Worm (Caenorhabditis elegans): ENCODE results near the gene F08D12.7.

F08D12.7 gene

DNA sequence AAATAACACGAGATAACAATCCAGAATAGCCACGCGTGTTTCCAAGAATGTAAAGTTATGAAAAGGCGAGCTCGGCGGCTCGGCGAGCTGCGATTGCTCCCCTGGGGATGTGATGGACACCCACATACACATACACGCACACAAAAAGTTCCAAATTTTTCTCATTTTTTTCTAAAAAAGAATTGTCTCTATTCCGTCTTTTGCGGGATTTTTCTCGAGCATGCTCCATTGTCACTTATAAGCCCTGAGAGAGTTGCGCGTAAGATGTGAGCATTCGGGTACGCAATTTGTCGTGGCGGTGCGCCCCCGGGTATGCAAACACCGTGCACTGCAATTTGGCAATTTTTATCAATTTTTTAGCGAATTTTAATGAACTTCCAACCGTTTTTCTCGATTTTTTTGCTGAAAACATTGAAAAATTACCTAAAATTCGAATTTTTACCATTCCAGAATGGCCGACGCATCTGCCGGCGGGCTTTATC is 18.2 kb upstream of the F08D12.7 start, which contains the start of the genes F08D12.12 and srpa-72 (continued):
- TF ChIP-seq nhr-10 (tag; optimal IDR thresholded peaks at IDR 0.05) (no peak), daf-8 (GFP tag; IDR thresholded peaks at IDR 0.05) (no peak), Y75B8A.6 (GFP tag; IDR thresholded peaks at IDR 0.05) (no peak), mxl-2 (GFP tag; conservative IDR thresholded peaks at IDR 0.05) (no peak), nhr-11 (tag; optimal IDR thresholded peaks at IDR 0.05) (no peak), Y48G9A.11 (GFP tag; IDR thresholded peaks at IDR 0.05) (no peak), hlh-30 (tag; optimal IDR thresholded peaks at IDR 0.05; ENCODE audit: insufficient read depth) (no peak), ztf-11 (tag; optimal IDR thresholded peaks at IDR 0.05) (no peak), zfp-3 (GFP tag; conservative IDR thresholded peaks at IDR 0.05) (no peak), spr-3 (GFP tag; optimal IDR thresholded peaks at IDR 0.05) (no peak), ztf-7 (tag; optimal IDR thresholded peaks at IDR 0.05) (no peak), rbr-2 (tag; optimal IDR thresholded peaks at IDR 0.05) (peak; percentile 21), F49E8.2 (tag; optimal IDR thresholded peaks at IDR 0.05; ENCODE audit: borderline replicate concordance) (no peak), cey-2 (tag; optimal IDR thresholded peaks at IDR 0.05; ENCODE audit: borderline replicate concordance, insufficient read depth) (no peak), hlh-11 (tag; optimal IDR thresholded peaks at IDR 0.05) (peak; percentile 28), mxl-3 (GFP tag; optimal IDR thresholded peaks at IDR 0.05) (no peak), ceh-20 (GFP tag; IDR thresholded peaks at IDR 0.05) (0 out of 2 replicates have a peak, but pooled peaks have one; percentile 9), pha-4 (GFP tag; IDR thresholded peaks at IDR 0.05) (no peak), pha-4 (tag; optimal IDR thresholded peaks at IDR 0.05) (no peak), F44E2.7 (GFP tag; IDR thresholded peaks at IDR 0.05) (no peak), hmg-1.1 (GFP tag; IDR thresholded peaks at IDR 0.05) (peak; percentile 59)

DNA sequence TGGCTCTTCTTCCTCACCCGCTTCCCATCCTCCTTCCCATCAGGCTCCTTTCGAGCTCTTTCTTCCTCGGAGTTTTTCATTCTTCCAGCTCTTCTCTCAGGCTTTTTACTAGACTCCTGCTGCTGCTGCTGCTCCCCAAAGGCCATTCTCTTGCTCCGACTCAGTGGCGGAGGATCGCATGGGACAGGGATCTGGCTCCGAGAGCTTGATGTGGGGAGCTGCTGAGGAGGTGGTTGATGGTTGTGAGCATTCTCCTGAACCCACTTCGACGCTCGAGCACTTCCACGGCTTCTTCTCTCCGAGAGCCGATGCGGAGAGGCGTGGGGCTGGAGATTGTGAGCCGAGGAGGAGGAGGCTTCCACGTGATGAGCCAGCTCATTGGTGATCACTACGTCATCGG is 16.9 kb upstream of the F08D12.7 start:
- TF ChIP-seq set-16 (GFP tag; IDR thresholded peaks at IDR 0.05) (peak; percentile 92), ctbp-1 (GFP tag; IDR thresholded peaks at IDR 0.05) (no peak), unc-62 (GFP tag; optimal IDR thresholded peaks at IDR 0.05 in 1 of 2) (peak in 1 of 2 experiments; percentile 14), unc-62 (tag; optimal IDR thresholded peaks at IDR 0.05) (no peak), aha-1 (tag) (peak; percentile 37), zfp-3 (GFP tag; conservative IDR thresholded peaks at IDR 0.05) (no peak), nhr-102 (tag; optimal IDR thresholded peaks at IDR 0.05) (no peak), nhr-41 (GFP tag; IDR thresholded peaks at IDR 0.05) (no peak)

DNA sequence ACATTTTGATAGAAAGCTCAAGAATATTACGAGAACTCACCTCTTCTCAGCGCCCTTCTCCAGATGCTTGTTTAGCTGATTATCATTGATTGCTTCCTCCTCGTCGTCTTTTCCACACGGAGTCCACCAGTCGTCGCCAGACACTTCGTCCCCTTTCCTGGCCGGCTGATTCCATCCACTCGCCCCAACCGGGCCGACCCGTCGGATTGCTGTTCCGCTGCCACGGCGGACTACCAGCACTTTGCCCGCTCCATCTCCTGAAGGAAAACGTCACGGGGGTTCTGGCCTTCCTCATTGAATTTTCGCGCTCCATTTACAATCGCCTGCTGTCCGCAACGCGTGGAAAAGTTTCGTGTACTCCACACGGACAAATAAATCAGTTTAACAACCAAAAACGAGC is 14.5 kb upstream of the F08D12.7 start:
- no peak for TF ChIP-seq mxl-2 (GFP tag; conservative IDR thresholded peaks at IDR 0.05)
- peak; percentile 86 for TF ChIP-seq set-16 (GFP tag; IDR thresholded peaks at IDR 0.05)

DNA sequence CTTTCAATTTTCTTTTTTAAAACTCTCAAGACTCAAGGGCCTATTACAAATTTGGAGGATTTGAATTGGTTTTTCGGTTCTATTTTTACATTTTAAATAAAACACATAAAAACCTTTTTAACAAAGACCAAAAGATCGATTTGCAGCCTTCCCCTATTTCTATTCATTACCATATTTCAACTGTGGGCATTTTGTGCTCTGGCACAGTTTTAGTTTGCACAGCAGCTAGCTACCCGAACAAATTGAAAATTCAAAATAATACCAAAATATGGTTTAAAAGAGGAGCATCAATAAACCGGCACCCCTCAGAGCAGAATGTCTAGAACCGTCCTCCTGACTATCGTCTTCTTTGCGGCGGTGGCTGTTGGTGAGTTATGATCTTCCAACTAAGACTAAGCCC is 12.4 kb upstream of the F08D12.7 start, which contains the start of gene F08D12.2:
TSS of gene F08D12.2 (plus strand) at position 301 of the 400 bp plus-strand sequence.
- TF ChIP-seq lin-38 (GFP tag; IDR thresholded peaks at IDR 0.05) (no peak), ZK337.2 (GFP tag; IDR thresholded peaks at IDR 0.05) (no peak), hmg-1.1 (GFP tag; IDR thresholded peaks at IDR 0.05) (no peak), snpc-4 (tag; optimal IDR thresholded peaks at IDR 0.05) (no peak), zip-11 (GFP tag; IDR thresholded peaks at IDR 0.05) (no peak), lir-3 (tag; optimal IDR thresholded peaks at IDR 0.05) (no peak), pqm-1 (tag; optimal IDR thresholded peaks at IDR 0.05) (no peak)

DNA sequence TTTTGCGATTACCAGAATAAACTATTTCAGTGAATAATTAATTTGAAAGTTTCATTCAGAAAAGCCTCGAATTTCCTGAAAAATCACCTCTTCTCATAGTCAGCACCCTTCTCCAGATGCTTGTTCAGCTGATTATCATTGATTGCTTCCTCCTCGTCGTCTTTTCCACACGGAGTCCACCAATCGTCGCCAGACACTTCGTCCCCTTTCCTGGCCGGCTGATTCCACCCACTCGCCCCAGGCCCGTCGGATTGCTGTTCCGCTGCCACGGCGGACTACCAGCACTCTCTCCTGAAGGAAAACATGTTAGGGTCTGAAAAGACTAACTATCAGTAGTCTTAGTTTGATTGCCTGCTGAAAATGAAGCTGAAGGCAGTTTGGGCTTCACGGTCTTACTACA is 11.9 kb upstream of the F08D12.7 start:
- TF ChIP-seq dve-1 (tag; optimal IDR thresholded peaks at IDR 0.05; ENCODE audit: insufficient read depth) = no peak
- TF ChIP-seq unc-62 (GFP tag; optimal IDR thresholded peaks at IDR 0.05 in 1 of 2) = peak in 1 of 2 experiments; percentile 56
- TF ChIP-seq unc-62 (tag; optimal IDR thresholded peaks at IDR 0.05) = no peak
- TF ChIP-seq set-16 (GFP tag; IDR thresholded peaks at IDR 0.05) = peak; percentile 50; the same call in 1 of the 2 replicates
- TF ChIP-seq mes-2 (tag; optimal IDR thresholded peaks at IDR 0.05; ENCODE audit: poor library complexity, severe bottlenecking) = no peak
- TF ChIP-seq D1046.2 (GFP tag; IDR thresholded peaks at IDR 0.05) = no peak
- no peak for TF ChIP-seq snpc-1.2 (GFP tag; IDR thresholded peaks at IDR 0.05)
- TF ChIP-seq hlh-30 (tag; optimal IDR thresholded peaks at IDR 0.05; ENCODE audit: insufficient read depth) = no peak
- no peak for TF ChIP-seq dmd-8 (GFP tag; IDR thresholded peaks at IDR 0.05)

All from whole organism, L4 larva.